Fruit fly (Drosophila melanogaster) whole organism, embryonic: ENCODE measurements around the gene CG17744.
A peak's percentile ranks its signal among the peaks of the same experiment; 100 is the strongest.

ENCODE experiments used
- Blimp-1 ChIP-seq: fragments of 200-800 bp; sonication (Bioruptor generic); optimal IDR thresholded peaks from 3 replicates; lab custom pipeline; 2018; ENCODE audit warnings: missing biosample characterization, missing genetic modification characterization, mild to moderate bottlenecking, moderate library complexity, missing genetic modification reagents
- CG10654 ChIP-seq: fragments of 200-800 bp; sonication (Bioruptor generic); optimal IDR thresholded peaks from 2 replicates; lab custom pipeline; 2016; ENCODE audit warnings: missing biosample characterization, missing genetic modification characterization
- CG10979 ChIP-seq: fragments of 200-800 bp; sonication (Bioruptor generic); optimal IDR thresholded peaks from 2 replicates; lab custom pipeline; 2018; ENCODE audit warnings: missing biosample characterization, mild to moderate bottlenecking, missing genetic modification characterization, moderate library complexity
- CG11723 ChIP-seq: fragments of 200-800 bp; sonication (Bioruptor generic); optimal IDR thresholded peaks from 2 replicates; lab custom pipeline; 2017; ENCODE audit warnings: missing biosample characterization, mild to moderate bottlenecking, missing genetic modification characterization
- CG12769 ChIP-seq: fragments of 200-800 bp; sonication (Bioruptor generic); optimal IDR thresholded peaks from 2 replicates; lab custom pipeline; 2019; ENCODE audit warnings: missing biosample characterization, mild to moderate bottlenecking, missing genetic modification characterization, moderate library complexity
- CG14710 ChIP-seq: fragments of 200-800 bp; sonication (Bioruptor generic); optimal IDR thresholded peaks from 3 replicates; lab custom pipeline; 2019; ENCODE audit warnings: missing biosample characterization, mild to moderate bottlenecking, missing genetic modification characterization, moderate library complexity
- CG15696 ChIP-seq: fragments of 200-800 bp; sonication (Bioruptor generic); optimal IDR thresholded peaks from 2 replicates; lab custom pipeline; 2019; ENCODE audit warnings: missing biosample characterization, mild to moderate bottlenecking, missing genetic modification characterization, moderate library complexity
- CG17328 ChIP-seq: fragments of 200-800 bp; sonication (Bioruptor generic); IDR thresholded peaks from 2 replicates; pipeline ENCODE4 v1.3.6; 2022; ENCODE audit warnings: missing biosample characterization, missing genetic modification characterization
- CG18599 ChIP-seq: fragments of 200-800 bp; sonication (Bioruptor generic); optimal IDR thresholded peaks from 3 replicates; lab custom pipeline; 2017; ENCODE audit warnings: missing biosample characterization, missing genetic modification characterization, mild to moderate bottlenecking, moderate library complexity, missing genetic modification reagents
- CG30020 ChIP-seq: fragments of 200-800 bp; optimal IDR thresholded peaks from 2 replicates; lab custom pipeline; 2019; ENCODE audit warnings: missing biosample characterization, mild to moderate bottlenecking, missing genetic modification characterization, moderate library complexity
- CG3163 ChIP-seq: fragments of 200-800 bp; sonication (Bioruptor generic); optimal IDR thresholded peaks from 3 replicates; lab custom pipeline; 2016; ENCODE audit warnings: missing biosample characterization, missing genetic modification characterization
- CG6683 ChIP-seq: fragments of 200-800 bp; sonication (Bioruptor generic); optimal IDR thresholded peaks from 2 replicates; lab custom pipeline; 2017; ENCODE audit warnings: missing biosample characterization, mild to moderate bottlenecking, missing genetic modification characterization, missing genetic modification reagents
- CG8478 ChIP-seq: fragments of >200 bp; optimal IDR thresholded peaks from 2 replicates; lab custom pipeline; 2018
- CG9817 ChIP-seq: fragments of 200-800 bp; sonication (Bioruptor generic); optimal IDR thresholded peaks from 2 replicates; lab custom pipeline; 2018; ENCODE audit warnings: missing biosample characterization, mild to moderate bottlenecking, missing genetic modification characterization, moderate library complexity
- CTCF ChIP-seq: fragments of 200-800 bp; sonication (Bioruptor generic); optimal IDR thresholded peaks from 2 replicates; lab custom pipeline; 2017; ENCODE audit warnings: missing biosample characterization, mild to moderate bottlenecking, missing genetic modification characterization, moderate library complexity
- Dad ChIP-seq: fragments of 200-800 bp; sonication (Bioruptor generic); optimal IDR thresholded peaks from 3 replicates; lab custom pipeline; 2016; ENCODE audit warnings: missing biosample characterization, missing genetic modification characterization
- Fer2 ChIP-seq: fragments of 200-800 bp; sonication (Bioruptor generic); optimal IDR thresholded peaks from 2 replicates; lab custom pipeline; 2018; ENCODE audit warnings: missing biosample characterization, mild to moderate bottlenecking, missing genetic modification characterization, moderate library complexity
- H15 ChIP-seq: fragments of 200-800 bp; sonication (Bioruptor generic); IDR thresholded peaks from 3 replicates; pipeline ENCODE4 v1.3.6; 2022; ENCODE audit warnings: missing biosample characterization, missing genetic modification characterization
- HLH3B ChIP-seq: fragments of 200-800 bp; sonication (Bioruptor generic); IDR thresholded peaks from 2 replicates; pipeline ENCODE4 v1.3.6; 2022; ENCODE audit warnings: missing biosample characterization, missing genetic modification characterization
- HLH54F ChIP-seq: fragments of 200-800 bp; sonication (Bioruptor generic); optimal IDR thresholded peaks from 3 replicates; lab custom pipeline; 2016; ENCODE audit warnings: missing biosample characterization, missing genetic modification characterization
- HLHmδ ChIP-seq: fragments of 200-800 bp; sonication (Bioruptor generic); optimal IDR thresholded peaks from 2 replicates; lab custom pipeline; 2018; ENCODE audit warnings: missing biosample characterization, mild to moderate bottlenecking, missing genetic modification characterization, moderate library complexity
- Hand ChIP-seq: fragments of 200-800 bp; sonication (Bioruptor generic); optimal IDR thresholded peaks from 2 replicates; lab custom pipeline; 2017; ENCODE audit warnings: mild to moderate bottlenecking, missing biosample characterization, missing genetic modification reagents, missing genetic modification characterization
- Hmr ChIP-seq: fragments of 200-800 bp; sonication (Bioruptor generic); optimal IDR thresholded peaks from 3 replicates; lab custom pipeline; 2017; ENCODE audit warnings: mild to moderate bottlenecking, missing biosample characterization, missing genetic modification reagents, missing genetic modification characterization
- Hr51 ChIP-seq, 2 experiments: fragments of 200-800 bp; sonication (Bioruptor generic); optimal IDR thresholded peaks; 2 replicates in 1 of 2; 3 replicates in 1 of 2; lab custom pipeline; 2016 to 2018; ENCODE audit warnings: missing biosample characterization in 2 of 2, missing genetic modification characterization in 2 of 2, mild to moderate bottlenecking in 1 of 2, moderate library complexity in 1 of 2
- Jarid2 ChIP-seq: fragments of 200-800 bp; sonication (Bioruptor generic); optimal IDR thresholded peaks from 3 replicates; lab custom pipeline; 2017; ENCODE audit warnings: mild to moderate bottlenecking, missing biosample characterization, missing genetic modification reagents, missing genetic modification characterization
- Lpt ChIP-seq: fragments of >200 bp; optimal IDR thresholded peaks from 2 replicates; lab custom pipeline; 2018; ENCODE audit warnings: missing biosample characterization, missing genetic modification characterization
- MESR4 ChIP-seq: fragments of 200-800 bp; sonication (Bioruptor generic); optimal IDR thresholded peaks from 2 replicates; lab custom pipeline; 2018; ENCODE audit warnings: missing biosample characterization, mild to moderate bottlenecking, missing genetic modification characterization, moderate library complexity
- Neu2 ChIP-seq: fragments of 200-800 bp; sonication (Bioruptor generic); optimal IDR thresholded peaks from 3 replicates; lab custom pipeline; 2016; ENCODE audit warnings: missing biosample characterization, missing genetic modification characterization, borderline replicate concordance
- Nf-YA ChIP-seq: fragments of 200-800 bp; sonication (Bioruptor generic); IDR thresholded peaks from 2 replicates; pipeline ENCODE4 v1.3.6; 2022; ENCODE audit warnings: missing biosample characterization, missing genetic modification characterization
- Nf-YC ChIP-seq: fragments of 200-800 bp; optimal IDR thresholded peaks from 3 replicates; lab custom pipeline; 2019; ENCODE audit warnings: missing biosample characterization, mild to moderate bottlenecking, missing genetic modification characterization, moderate library complexity
- Stat92E ChIP-seq, 3 experiments: fragments of >200 bp in 2 of 3; fragments of 200-800 bp in 1 of 3; sonication (Bioruptor generic) in 1 of 3; optimal IDR thresholded peaks; 2 replicates each; lab custom pipeline; 2017 to 2019; ENCODE audit warnings: missing biosample characterization in 3 of 3, missing genetic modification characterization in 3 of 3, mild to moderate bottlenecking in 1 of 3, moderate library complexity in 1 of 3
- aop ChIP-seq: fragments of 200-800 bp; sonication (Bioruptor generic); IDR thresholded peaks from 2 replicates; pipeline ENCODE4 v1.3.6; 2022; ENCODE audit warnings: missing biosample characterization, missing genetic modification characterization
- crp ChIP-seq, 2 experiments: fragments of 200-800 bp; sonication (Bioruptor generic); optimal IDR thresholded peaks; 2 replicates in 1 of 2; 3 replicates in 1 of 2; lab custom pipeline; 2017; ENCODE audit warnings: missing biosample characterization in 2 of 2, missing genetic modification characterization in 2 of 2, mild to moderate bottlenecking in 1 of 2, moderate library complexity in 1 of 2
- dati ChIP-seq: fragments of 200-800 bp; sonication (Bioruptor generic); IDR thresholded peaks from 2 replicates; pipeline ENCODE4 v1.3.6; 2022; ENCODE audit warnings: missing biosample characterization, missing genetic modification characterization
- grn ChIP-seq: fragments of 200-800 bp; sonication (Bioruptor generic); optimal IDR thresholded peaks from 3 replicates; lab custom pipeline; 2017; ENCODE audit warnings: missing biosample characterization, missing genetic modification characterization
- ham ChIP-seq: fragments of 200-800 bp; sonication (Bioruptor generic); IDR thresholded peaks from 2 replicates; pipeline ENCODE4 v1.3.6; 2022; ENCODE audit warnings: missing biosample characterization, missing genetic modification characterization
- hbn ChIP-seq: fragments of 200-800 bp; sonication (Bioruptor generic); IDR thresholded peaks from 2 replicates; pipeline ENCODE4 v1.3.6; 2022; ENCODE audit warnings: missing biosample characterization, missing genetic modification characterization; ENCODE audit not compliant: partially characterized antibody
- her ChIP-seq: fragments of 200-800 bp; sonication (Bioruptor generic); optimal IDR thresholded peaks from 2 replicates; lab custom pipeline; 2016; ENCODE audit warnings: missing biosample characterization, missing genetic modification characterization
- mld ChIP-seq: fragments of 200-800 bp; sonication (Bioruptor generic); IDR thresholded peaks from 3 replicates; pipeline ENCODE4 v1.3.6; 2022; ENCODE audit warnings: missing biosample characterization, missing genetic modification characterization; ENCODE audit not compliant: partially characterized antibody
- otp ChIP-seq: fragments of 200-800 bp; sonication (Bioruptor generic); IDR thresholded peaks from 3 replicates; pipeline ENCODE4, ENCODE4 v1.3.6; 2022; ENCODE audit warnings: missing biosample characterization, missing genetic modification characterization
- pum ChIP-seq: fragments of 200-800 bp; sonication (Bioruptor generic); optimal IDR thresholded peaks from 2 replicates; lab custom pipeline; 2016; ENCODE audit warnings: missing biosample characterization, missing genetic modification characterization
- pzg ChIP-seq: fragments of 200-800 bp; sonication (Bioruptor generic); optimal IDR thresholded peaks from 3 replicates; lab custom pipeline; 2018; ENCODE audit warnings: missing biosample characterization, mild to moderate bottlenecking, missing genetic modification characterization, moderate library complexity
- seq ChIP-seq: fragments of 200-800 bp; sonication (Bioruptor generic); IDR thresholded peaks from 2 replicates; pipeline ENCODE4 v1.3.6; 2022; ENCODE audit warnings: missing biosample characterization, missing genetic modification characterization
- sima ChIP-seq: fragments of 200-800 bp; sonication (Bioruptor generic); optimal IDR thresholded peaks from 2 replicates; lab custom pipeline; 2016; ENCODE audit warnings: missing biosample characterization, missing genetic modification characterization
- so ChIP-seq: fragments of 200-800 bp; sonication (Bioruptor generic); IDR thresholded peaks from 3 replicates; pipeline ENCODE4 v1.3.6; 2022; ENCODE audit warnings: missing biosample characterization, missing genetic modification characterization
- sob ChIP-seq: fragments of 200-800 bp; sonication (Bioruptor generic); IDR thresholded peaks from 2 replicates; pipeline ENCODE4 v1.3.6; 2022; ENCODE audit warnings: missing biosample characterization, missing genetic modification characterization
- tap ChIP-seq: fragments of 200-800 bp; optimal IDR thresholded peaks from 3 replicates; lab custom pipeline; 2019; ENCODE audit warnings: missing biosample characterization, mild to moderate bottlenecking, missing genetic modification characterization, moderate library complexity
- tgo ChIP-seq: fragments of 200-800 bp; sonication (Bioruptor generic); IDR thresholded peaks from 3 replicates; pipeline ENCODE4 v1.3.6; 2022; ENCODE audit warnings: missing biosample characterization, missing genetic modification characterization
- twi ChIP-seq: fragments of 200-800 bp; optimal IDR thresholded peaks from 2 replicates; lab custom pipeline; 2019; ENCODE audit warnings: missing biosample characterization, mild to moderate bottlenecking, missing genetic modification characterization, moderate library complexity
- wek ChIP-seq: fragments of 200-800 bp; sonication (Bioruptor generic); optimal IDR thresholded peaks from 3 replicates; lab custom pipeline; 2018; ENCODE audit warnings: missing biosample characterization, mild to moderate bottlenecking, missing genetic modification characterization, moderate library complexity
- wor ChIP-seq: fragments of 200-800 bp; sonication (Bioruptor generic); IDR thresholded peaks from 2 replicates; pipeline ENCODE4 v1.3.6; 2022; ENCODE audit warnings: missing biosample characterization, missing genetic modification characterization

CG17744 gene

DNA sequence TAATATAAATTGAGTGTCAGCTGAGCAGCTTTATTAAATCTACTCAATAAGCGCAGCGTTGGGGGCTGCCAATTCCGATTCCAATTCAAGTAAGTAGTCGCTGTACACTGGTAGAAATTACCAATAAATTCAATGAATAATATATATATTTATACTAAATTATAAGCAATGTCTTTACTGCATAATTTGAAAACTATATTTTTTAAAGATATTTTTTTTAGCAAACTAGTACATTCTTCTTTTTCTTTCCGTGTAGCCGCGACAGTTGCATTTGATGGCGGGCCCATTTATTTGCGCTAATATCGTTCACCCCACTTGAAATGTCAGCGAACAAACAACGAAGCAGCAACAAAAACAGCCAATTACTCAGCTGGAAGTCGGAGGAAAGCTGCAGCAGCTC lies 49.2 kb downstream of the CG17744 start (continued):
- TF ChIP-seq Hr51 (GFP tag; optimal IDR thresholded peaks at IDR 0.05; lab: Kevin White, UChicago) = peak in 1 of 2 experiments; percentile 76
- no peak for TF ChIP-seq Lpt (GFP tag; lab: Kevin White, UChicago)
- peak; percentile 26 for TF ChIP-seq tap (tag; lab: Kevin White, UChicago)
- peak; percentile 68 for TF ChIP-seq HLH3B (GFP tag; lab: Robert Waterston, UW)
- no peak for TF ChIP-seq CG3163 (GFP tag; lab: Kevin White, UChicago)
- TF ChIP-seq pzg (GFP tag; lab: Kevin White, UChicago) = no peak
- no peak for TF ChIP-seq CTCF (GFP tag; lab: Kevin White, UChicago)
- TF ChIP-seq CG10979 (tag; lab: Kevin White, UChicago) = peak; percentile 73
- no peak for TF ChIP-seq CG9817
- TF ChIP-seq CG11723 (GFP tag; lab: Kevin White, UChicago) = no peak
- no peak for TF ChIP-seq H15 (GFP tag; lab: Robert Waterston, UW)
- no peak for TF ChIP-seq dati (GFP tag; lab: Robert Waterston, UW)
- TF ChIP-seq Fer2 (tag; lab: Kevin White, UChicago) = no peak
- no peak for TF ChIP-seq twi (tag; lab: Kevin White, UChicago)
- TF ChIP-seq Neu2 (GFP tag; lab: Kevin White, UChicago) = no peak
- peak; percentile 45; the same call in 1 of the 2 replicates for TF ChIP-seq CG17328 (GFP tag; lab: Robert Waterston, UW)
- TF ChIP-seq Hmr = peak; percentile 25
- TF ChIP-seq CG14710 (tag; lab: Kevin White, UChicago) = peak; percentile 61
- peak; percentile 72 for TF ChIP-seq Blimp-1 (GFP tag; lab: Kevin White, UChicago)
- TF ChIP-seq seq = peak; percentile 62
- no peak for TF ChIP-seq pum
- TF ChIP-seq her (GFP tag; lab: Kevin White, UChicago) = no peak
- TF ChIP-seq so (GFP tag; lab: Robert Waterston, UW) = peak; percentile 74; the same call in 2 of the 3 replicates
- no peak for TF ChIP-seq Hand (GFP tag; lab: Kevin White, UChicago)
- no peak for TF ChIP-seq HLHmδ
- TF ChIP-seq CG12769 (tag; lab: Kevin White, UChicago) = no peak
- peak; percentile 62 for TF ChIP-seq tgo (GFP tag; lab: Robert Waterston, UW)
- TF ChIP-seq Nf-YA (GFP tag; lab: Robert Waterston, UW) = 0 out of 2 replicates have a peak, but pooled peaks have one; percentile 42
- peak; percentile 8 for TF ChIP-seq Jarid2
- no peak for TF ChIP-seq crp (GFP tag; optimal IDR thresholded peaks at IDR 0.05; lab: Kevin White, UChicago)
- TF ChIP-seq wek (GFP tag; lab: Kevin White, UChicago) = no peak
- no peak; the same call in 1 of the 2 replicates for TF ChIP-seq sob (GFP tag; lab: Robert Waterston, UW)
- TF ChIP-seq Dad (GFP tag; lab: Kevin White, UChicago) = no peak
- no peak for TF ChIP-seq CG8478 (lab: Kevin White, UChicago)
- no peak for TF ChIP-seq aop (GFP tag; lab: Robert Waterston, UW)
- no peak for TF ChIP-seq Stat92E (GFP tag; optimal IDR thresholded peaks at IDR 0.05; lab: Kevin White, UChicago)
- TF ChIP-seq hbn (GFP tag; lab: Robert Waterston, UW) = no peak
- no peak for TF ChIP-seq CG6683 (GFP tag; lab: Kevin White, UChicago)
- TF ChIP-seq mld = no peak
- TF ChIP-seq sima (GFP tag; lab: Kevin White, UChicago) = no peak
- TF ChIP-seq grn (GFP tag; lab: Kevin White, UChicago) = no peak
- peak; percentile 40 for TF ChIP-seq CG10654 (GFP tag; lab: Kevin White, UChicago)
- no peak for TF ChIP-seq CG30020 (tag; lab: Kevin White, UChicago)
- peak; percentile 44 for TF ChIP-seq wor (GFP tag; lab: Robert Waterston, UW)
- TF ChIP-seq CG15696 = no peak
- 0 out of 3 replicates have a peak, but pooled peaks have one; percentile 31 for TF ChIP-seq otp
- TF ChIP-seq Nf-YC (tag; lab: Kevin White, UChicago) = no peak
- no peak for TF ChIP-seq ham (GFP tag; lab: Robert Waterston, UW)
- TF ChIP-seq CG18599 = peak; percentile 50
- no peak for TF ChIP-seq HLH54F (GFP tag; lab: Kevin White, UChicago)
- TF ChIP-seq MESR4 = no peak
